Worm (Caenorhabditis elegans) whole organism, mixed stage, embryonic: ENCODE data around the gene F41C3.1.

Experiments used
- elt-1 ChIP-seq: sonication (generic microtip); optimal IDR thresholded peaks from 2 replicates; lab custom pipeline; 2017; ENCODE audit warnings: missing genetic modification characterization, mild to moderate bottlenecking, missing compliant biosample characterization, antibody characterized with exemption, moderate library complexity, borderline replicate concordance; ENCODE audit not compliant: insufficient read depth
- lsy-2 ChIP-seq: fragments of 150-350 bp; optimal IDR thresholded peaks from 2 replicates; lab custom pipeline; 2014; ENCODE audit warnings: missing biosample characterization, missing genetic modification characterization
- nhr-237 ChIP-seq: fragments of 150-350 bp; optimal IDR thresholded peaks from 2 replicates; lab custom pipeline; 2014; ENCODE audit warnings: missing biosample characterization, missing genetic modification characterization
- ztf-11 ChIP-seq: fragments of 150-350 bp; optimal IDR thresholded peaks from 2 replicates; lab custom pipeline; 2014; ENCODE audit warnings: missing biosample characterization, missing genetic modification characterization

- TF ChIP-seq lsy-2 (tag; lab: Kevin White, UChicago), result no peak
- TF ChIP-seq elt-1 (tag; lab: Kevin White, UChicago), result no peak
- no peak for TF ChIP-seq ztf-11
- no peak for TF ChIP-seq nhr-237
Observed at ce11 chrII:4776933-4777332, 24.8 kb downstream of the F41C3.1 start, which contains the start of gene F26G1.11.
